Fruit fly (Drosophila melanogaster) whole organism, embryonic: ENCODE data around the gene anchor.

Experiments
- Atf6 ChIP-seq: fragments of 200-800 bp; sonication (Bioruptor generic); IDR thresholded peaks from 2 replicates; pipeline ENCODE4 v1.3.6; 2022; ENCODE audit warnings: missing biosample characterization, missing genetic modification characterization
- BEAF-32 ChIP-seq: fragments of 200-800 bp; sonication (Bioruptor generic); optimal IDR thresholded peaks from 3 replicates; lab custom pipeline; 2017; ENCODE audit warnings: missing biosample characterization, missing genetic modification characterization, mild to moderate bottlenecking, moderate library complexity, missing genetic modification reagents
- CG15696 ChIP-seq: fragments of 200-800 bp; sonication (Bioruptor generic); optimal IDR thresholded peaks from 2 replicates; lab custom pipeline; 2019; ENCODE audit warnings: missing biosample characterization, mild to moderate bottlenecking, missing genetic modification characterization, moderate library complexity
- CG17328 ChIP-seq: fragments of 200-800 bp; sonication (Bioruptor generic); IDR thresholded peaks from 2 replicates; pipeline ENCODE4 v1.3.6; 2022; ENCODE audit warnings: missing biosample characterization, missing genetic modification characterization
- CG17359 ChIP-seq: fragments of 200-800 bp; sonication (Bioruptor generic); optimal IDR thresholded peaks from 3 replicates; lab custom pipeline; 2018; ENCODE audit warnings: missing biosample characterization, mild to moderate bottlenecking, missing genetic modification characterization, moderate library complexity
- CG18619 ChIP-seq: fragments of 200-800 bp; sonication (Bioruptor generic); optimal IDR thresholded peaks from 3 replicates; lab custom pipeline; 2017; ENCODE audit warnings: missing biosample characterization, mild to moderate bottlenecking, missing genetic modification characterization
- CG2678 ChIP-seq: fragments of 200-800 bp; sonication (Bioruptor generic); optimal IDR thresholded peaks from 3 replicates; lab custom pipeline; 2019; ENCODE audit warnings: missing biosample characterization, mild to moderate bottlenecking, missing genetic modification characterization, moderate library complexity
- CG3995 ChIP-seq: fragments of 200-800 bp; sonication (Bioruptor generic); optimal IDR thresholded peaks from 3 replicates; lab custom pipeline; 2016; ENCODE audit warnings: missing biosample characterization, missing genetic modification characterization
- CG4360 ChIP-seq: fragments of 200-800 bp; sonication (Bioruptor generic); IDR thresholded peaks from 2 replicates; pipeline ENCODE4 v1.3.6; 2022; ENCODE audit warnings: missing biosample characterization, missing genetic modification characterization
- CG4424 ChIP-seq: fragments of 200-800 bp; sonication (Bioruptor generic); optimal IDR thresholded peaks from 3 replicates; lab custom pipeline; 2016; ENCODE audit warnings: missing biosample characterization, missing genetic modification characterization
- CG4617 ChIP-seq: fragments of 200-800 bp; sonication (Bioruptor generic); optimal IDR thresholded peaks from 3 replicates; lab custom pipeline; 2016; ENCODE audit warnings: missing biosample characterization, missing genetic modification characterization, borderline replicate concordance
- CG4820 ChIP-seq: fragments of 200-800 bp; sonication (Bioruptor generic); optimal IDR thresholded peaks from 3 replicates; lab custom pipeline; 2016; ENCODE audit warnings: missing biosample characterization, missing genetic modification characterization
- CG5953 ChIP-seq: fragments of 200-800 bp; sonication (Bioruptor generic); IDR thresholded peaks from 2 replicates; pipeline ENCODE4 v1.3.6; 2022; ENCODE audit warnings: missing biosample characterization, missing genetic modification characterization
- CG7745 ChIP-seq: fragments of 200-800 bp; sonication (Bioruptor generic); optimal IDR thresholded peaks from 2 replicates; lab custom pipeline; 2018; ENCODE audit warnings: missing biosample characterization, mild to moderate bottlenecking, missing genetic modification characterization, moderate library complexity
- CG8924 ChIP-seq: fragments of 200-800 bp; optimal IDR thresholded peaks from 3 replicates; lab custom pipeline; 2019; ENCODE audit warnings: missing biosample characterization, mild to moderate bottlenecking, missing genetic modification characterization, moderate library complexity
- Dfd ChIP-seq, 2 experiments: fragments of >200 bp; optimal IDR thresholded peaks; 2 replicates each; lab custom pipeline; 2017; ENCODE audit warnings: missing biosample characterization in 2 of 2, missing genetic modification characterization in 2 of 2
- Dip2 ChIP-seq: fragments of 200-800 bp; sonication (Bioruptor generic); IDR thresholded peaks from 2 replicates; pipeline ENCODE4 v1.3.6; 2022; ENCODE audit warnings: missing biosample characterization, missing genetic modification characterization
- Drgx ChIP-seq: fragments of 200-800 bp; sonication (Bioruptor generic); IDR thresholded peaks from 2 replicates; pipeline ENCODE4 v1.3.6; 2022; ENCODE audit warnings: missing biosample characterization, missing genetic modification characterization
- Eip74EF ChIP-seq, 2 experiments: fragments of 200-800 bp in 1 of 2; fragments of >200 bp in 1 of 2; sonication (Bioruptor generic) in 1 of 2; optimal IDR thresholded peaks; 2 replicates each; lab custom pipeline; 2017 to 2019; ENCODE audit warnings: missing biosample characterization in 2 of 2, missing genetic modification characterization in 2 of 2, mild to moderate bottlenecking in 1 of 2, moderate library complexity in 1 of 2
- Ets97D ChIP-seq: fragments of 200-800 bp; sonication (Bioruptor generic); optimal IDR thresholded peaks from 3 replicates; lab custom pipeline; 2016; ENCODE audit warnings: missing biosample characterization, missing genetic modification characterization
- Gsc ChIP-seq: fragments of 200-800 bp; sonication (Bioruptor generic); IDR thresholded peaks from 2 replicates; pipeline ENCODE4 v1.3.6; 2022; ENCODE audit warnings: missing biosample characterization, missing genetic modification characterization
- HmgD ChIP-seq: fragments of 200-800 bp; sonication (Bioruptor generic); optimal IDR thresholded peaks from 3 replicates; lab custom pipeline; 2016; ENCODE audit warnings: missing biosample characterization, missing genetic modification characterization
- Myb ChIP-seq: fragments of 200-800 bp; sonication (Bioruptor generic); optimal IDR thresholded peaks from 2 replicates; lab custom pipeline; 2016; ENCODE audit warnings: missing biosample characterization, missing genetic modification characterization
- Nf-YB ChIP-seq: fragments of 200-800 bp; sonication (Bioruptor generic); optimal IDR thresholded peaks from 3 replicates; lab custom pipeline; 2019; ENCODE audit warnings: missing biosample characterization, mild to moderate bottlenecking, missing genetic modification characterization, moderate library complexity
- NfI ChIP-seq: fragments of 200-800 bp; sonication (Bioruptor generic); optimal IDR thresholded peaks from 3 replicates; lab custom pipeline; 2018; ENCODE audit warnings: missing biosample characterization, mild to moderate bottlenecking, missing genetic modification characterization, moderate library complexity
- Rfx ChIP-seq: fragments of 200-800 bp; sonication (Bioruptor generic); IDR thresholded peaks from 2 replicates; pipeline ENCODE4 v1.3.6; 2022; ENCODE audit warnings: missing biosample characterization, missing genetic modification characterization
- Spps ChIP-seq: fragments of 200-800 bp; sonication (Bioruptor generic); optimal IDR thresholded peaks from 2 replicates; lab custom pipeline; 2018; ENCODE audit warnings: missing biosample characterization, mild to moderate bottlenecking, missing genetic modification characterization
- Ssrp ChIP-seq: fragments of 200-800 bp; sonication (Bioruptor generic); optimal IDR thresholded peaks from 2 replicates; lab custom pipeline; 2018; ENCODE audit warnings: missing biosample characterization, mild to moderate bottlenecking, missing genetic modification characterization, moderate library complexity
- TFAM ChIP-seq: fragments of 200-800 bp; sonication (Bioruptor generic); optimal IDR thresholded peaks from 2 replicates; lab custom pipeline; 2017; ENCODE audit warnings: missing biosample characterization, missing genetic modification characterization, inconsistent platforms
- ac ChIP-seq: fragments of 200-800 bp; sonication (Bioruptor generic); optimal IDR thresholded peaks from 3 replicates; lab custom pipeline; 2017; ENCODE audit warnings: missing biosample characterization, mild to moderate bottlenecking, missing genetic modification characterization
- bowl ChIP-seq: fragments of 200-800 bp; sonication (Bioruptor generic); IDR thresholded peaks from 2 replicates; pipeline ENCODE4 v1.3.6; 2022; ENCODE audit warnings: missing biosample characterization, missing genetic modification characterization
- caup ChIP-seq: fragments of 200-800 bp; sonication (Bioruptor generic); optimal IDR thresholded peaks from 3 replicates; lab custom pipeline; 2017; ENCODE audit warnings: missing biosample characterization, mild to moderate bottlenecking, missing genetic modification characterization, moderate library complexity; ENCODE audit not compliant: severe bottlenecking
- chinmo ChIP-seq: fragments of 200-800 bp; sonication (Bioruptor generic); IDR thresholded peaks from 4 replicates; pipeline ENCODE4 v1.3.6; 2022; ENCODE audit warnings: missing biosample characterization, missing genetic modification characterization; ENCODE audit not compliant: partially characterized antibody
- da ChIP-seq: fragments of 200-800 bp; sonication (Bioruptor generic); optimal IDR thresholded peaks from 2 replicates; lab custom pipeline; 2016; ENCODE audit warnings: missing biosample characterization, missing genetic modification characterization
- dimm ChIP-seq: fragments of 200-800 bp; sonication (Bioruptor generic); IDR thresholded peaks from 2 replicates; pipeline ENCODE4 v1.3.6; 2022; ENCODE audit warnings: missing biosample characterization, missing genetic modification characterization
- dm ChIP-seq: fragments of 200-800 bp; sonication (Bioruptor generic); optimal IDR thresholded peaks from 3 replicates; lab custom pipeline; 2016; ENCODE audit warnings: missing biosample characterization, missing genetic modification characterization
- dmrt11E ChIP-seq: fragments of 200-800 bp; sonication (Bioruptor generic); optimal IDR thresholded peaks from 3 replicates; lab custom pipeline; 2018; ENCODE audit warnings: missing biosample characterization, mild to moderate bottlenecking, missing genetic modification characterization, moderate library complexity
- fd64A ChIP-seq: fragments of 200-800 bp; sonication (Bioruptor generic); optimal IDR thresholded peaks from 3 replicates; lab custom pipeline; 2018; ENCODE audit warnings: missing biosample characterization, mild to moderate bottlenecking, missing genetic modification characterization
- fu2 ChIP-seq: fragments of 200-800 bp; sonication (Bioruptor generic); optimal IDR thresholded peaks from 2 replicates; lab custom pipeline; 2016; ENCODE audit warnings: missing biosample characterization, missing genetic modification characterization
- gem ChIP-seq: fragments of 200-800 bp; sonication (Bioruptor generic); optimal IDR thresholded peaks from 2 replicates; lab custom pipeline; 2019; ENCODE audit warnings: missing biosample characterization, mild to moderate bottlenecking, missing genetic modification characterization, moderate library complexity
- grau ChIP-seq: fragments of 200-800 bp; optimal IDR thresholded peaks from 3 replicates; lab custom pipeline; 2019; ENCODE audit warnings: missing biosample characterization, mild to moderate bottlenecking, missing genetic modification characterization, moderate library complexity
- gt ChIP-seq: fragments of 200-800 bp; sonication (Bioruptor generic); IDR thresholded peaks from 2 replicates; pipeline ENCODE4 v1.3.6; 2022; ENCODE audit warnings: missing biosample characterization, missing genetic modification characterization
- jing ChIP-seq: fragments of 200-800 bp; sonication (Bioruptor generic); optimal IDR thresholded peaks from 2 replicates; lab custom pipeline; 2018; ENCODE audit warnings: missing biosample characterization, mild to moderate bottlenecking, missing genetic modification characterization
- lmd ChIP-seq: fragments of 200-800 bp; sonication (Bioruptor generic); IDR thresholded peaks from 2 replicates; pipeline ENCODE4 v1.3.6; 2022; ENCODE audit warnings: missing biosample characterization, missing genetic modification characterization
- repo ChIP-seq: fragments of 200-800 bp; sonication (Bioruptor generic); optimal IDR thresholded peaks from 2 replicates; lab custom pipeline; 2016; ENCODE audit warnings: missing biosample characterization, missing genetic modification characterization
- ssp ChIP-seq: fragments of 200-800 bp; sonication (Bioruptor generic); IDR thresholded peaks from 2 replicates; pipeline ENCODE4 v1.3.6; 2022; ENCODE audit warnings: missing biosample characterization, missing genetic modification characterization
- tap ChIP-seq: fragments of 200-800 bp; optimal IDR thresholded peaks from 3 replicates; lab custom pipeline; 2019; ENCODE audit warnings: missing biosample characterization, mild to moderate bottlenecking, missing genetic modification characterization, moderate library complexity
- trh ChIP-seq: fragments of 200-800 bp; sonication (Bioruptor generic); optimal IDR thresholded peaks from 2 replicates; lab custom pipeline; 2016; ENCODE audit warnings: missing biosample characterization, missing genetic modification characterization
- wdn ChIP-seq: fragments of 200-800 bp; sonication (Bioruptor generic); IDR thresholded peaks from 2 replicates; pipeline ENCODE4 v1.3.6; 2022; ENCODE audit warnings: missing biosample characterization, missing genetic modification characterization

anchor gene

dm6 chr3L:17658423-17659267 lies 37.0 kb downstream of the anchor start (continued):
- TF ChIP-seq CG7745 (tag; lab: Kevin White, UChicago) (peak; percentile 63), fu2 (GFP tag; lab: Kevin White, UChicago) (peak; percentile 92), caup (GFP tag; lab: Kevin White, UChicago) (peak; percentile 91), CG15696 (peak; percentile 50), Dip2 (GFP tag; lab: Robert Waterston, UW) (peak; percentile 32; the same call in 1 of the 2 replicates), trh (GFP tag; lab: Kevin White, UChicago) (peak; percentile 59), CG3995 (GFP tag; lab: Kevin White, UChicago) (peak; percentile 60), Spps (tag; lab: Kevin White, UChicago) (peak; percentile 63), CG8924 (tag; lab: Kevin White, UChicago) (peak; percentile 79), NfI (peak; percentile 90), CG2678 (peak; percentile 88), lmd (GFP tag; lab: Robert Waterston, UW) (peak; percentile 94), Rfx (GFP tag; lab: Robert Waterston, UW) (peak; percentile 98), wdn (GFP tag; lab: Robert Waterston, UW) (peak; percentile 90), gt (peak; percentile 69; the same call in 1 of the 2 replicates), dimm (peak; percentile 84), CG5953 (GFP tag; lab: Robert Waterston, UW) (peak; percentile 84), Ssrp (tag; lab: Kevin White, UChicago) (peak; percentile 73), CG4360 (GFP tag; lab: Robert Waterston, UW) (peak; percentile 69), CG4424 (GFP tag; lab: Kevin White, UChicago) (peak; percentile 74), Ets97D (peak; percentile 66), da (GFP tag; lab: Kevin White, UChicago) (peak; percentile 77), gem (tag; lab: Kevin White, UChicago) (peak; percentile 88), Gsc (GFP tag; lab: Robert Waterston, UW) (no peak), CG4820 (GFP tag; lab: Kevin White, UChicago) (peak; percentile 69), Atf6 (GFP tag; lab: Robert Waterston, UW) (peak; percentile 93), dmrt11E (peak; percentile 48), jing (GFP tag; lab: Kevin White, UChicago) (peak; percentile 70), CG4617 (GFP tag; lab: Kevin White, UChicago) (peak; percentile 81), Dfd (GFP tag; optimal IDR thresholded peaks at IDR 0.05; lab: Kevin White, UChicago) (no peak), CG17328 (GFP tag; lab: Robert Waterston, UW) (peak; percentile 93), TFAM (GFP tag; lab: Kevin White, UChicago) (peak; percentile 51), tap (tag; lab: Kevin White, UChicago) (peak; percentile 81), grau (tag; lab: Kevin White, UChicago) (peak; percentile 98), fd64A (peak; percentile 86), Eip74EF (GFP tag; optimal IDR thresholded peaks at IDR 0.05; lab: Kevin White, UChicago) (peak in 1 of 2 experiments; percentile 60), CG17359 (tag; lab: Kevin White, UChicago) (peak; percentile 91), dm (peak; percentile 81), CG18619 (GFP tag; lab: Kevin White, UChicago) (peak; percentile 83), Myb (GFP tag; lab: Kevin White, UChicago) (peak; percentile 83), Nf-YB (peak; percentile 62), ssp (peak; percentile 81), repo (GFP tag; lab: Kevin White, UChicago) (peak; percentile 79), bowl (GFP tag; lab: Robert Waterston, UW) (peak; percentile 78), ac (GFP tag; lab: Kevin White, UChicago) (peak; percentile 40), Drgx (GFP tag; lab: Robert Waterston, UW) (peak; percentile 87), chinmo (GFP tag; lab: Robert Waterston, UW) (peak; percentile 72; the same call in 1 of the 4 replicates), BEAF-32 (no peak), HmgD (GFP tag; lab: Kevin White, UChicago) (peak; percentile 73)
